Worm (Caenorhabditis elegans): ENCODE data around the gene ZC239.14.
"Not testable (repeated sequence)": the region's sequence is repeated elsewhere in the genome, so short reads cannot be mapped to it uniquely, and the experiment has no call there.

DNA sequence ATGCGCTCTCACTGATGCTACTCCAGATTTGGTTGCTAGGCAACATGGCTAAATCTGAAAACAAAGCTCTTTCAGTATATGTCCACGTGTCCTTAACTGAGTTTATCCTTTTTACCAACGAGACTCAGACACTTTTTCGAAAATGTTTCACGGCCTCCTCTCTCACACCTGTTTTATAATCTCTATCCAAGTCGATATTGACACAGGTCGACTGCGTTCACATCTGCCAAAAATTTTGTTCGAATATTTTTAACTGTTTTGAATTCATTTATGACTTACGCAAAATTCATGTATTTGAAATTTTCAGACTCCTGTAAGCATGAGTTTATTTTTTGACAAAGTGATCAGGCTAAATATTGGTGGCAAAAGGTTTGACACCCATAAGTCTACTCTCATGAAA, 6.1 kb downstream of the ZC239.14 start, which contains the start of gene ZC239.3:
- not testable (repeated sequence) for TF ChIP-seq unc-39 (tag; optimal IDR thresholded peaks at IDR 0.05); lin-13 (GFP tag; optimal IDR thresholded peaks at IDR 0.05); fos-1 (tag; optimal IDR thresholded peaks at IDR 0.05); nhr-77 (tag; optimal IDR thresholded peaks at IDR 0.05); nhr-11 (tag; optimal IDR thresholded peaks at IDR 0.05); peb-1 (tag; optimal IDR thresholded peaks at IDR 0.05); unc-55 (GFP tag; optimal IDR thresholded peaks at IDR 0.05); R02D3.7 (tag; optimal IDR thresholded peaks at IDR 0.05)
